Fruit fly (Drosophila melanogaster) whole organism, embryonic: ENCODE results near the gene Larp7.

ENCODE experiments used
- Abd-B ChIP-seq: fragments of 200-800 bp; sonication (Bioruptor generic); optimal IDR thresholded peaks from 2 replicates; lab custom pipeline; 2018; ENCODE audit warnings: missing biosample characterization, mild to moderate bottlenecking, missing genetic modification characterization, moderate library complexity
- Adf1 ChIP-seq: fragments of 200-800 bp; sonication (Bioruptor generic); IDR thresholded peaks from 2 replicates; pipeline ENCODE4 v1.3.6; 2022; ENCODE audit warnings: missing biosample characterization, missing genetic modification characterization
- Atf6 ChIP-seq: fragments of 200-800 bp; sonication (Bioruptor generic); IDR thresholded peaks from 2 replicates; pipeline ENCODE4 v1.3.6; 2022; ENCODE audit warnings: missing biosample characterization, missing genetic modification characterization
- Bteb2 ChIP-seq: fragments of 200-800 bp; sonication (Bioruptor generic); optimal IDR thresholded peaks from 2 replicates; lab custom pipeline; 2016; ENCODE audit warnings: missing biosample characterization, missing genetic modification characterization
- CG10979 ChIP-seq: fragments of 200-800 bp; sonication (Bioruptor generic); optimal IDR thresholded peaks from 2 replicates; lab custom pipeline; 2018; ENCODE audit warnings: missing biosample characterization, mild to moderate bottlenecking, missing genetic modification characterization, moderate library complexity
- CG11085 ChIP-seq: fragments of 200-800 bp; sonication (Bioruptor generic); IDR thresholded peaks from 2 replicates; pipeline ENCODE4 v1.3.6; 2022; ENCODE audit warnings: missing biosample characterization, missing genetic modification characterization
- CG13287 ChIP-seq: fragments of 200-800 bp; sonication (Bioruptor generic); IDR thresholded peaks from 2 replicates; pipeline ENCODE4 v1.3.6; 2022; ENCODE audit warnings: missing biosample characterization, missing genetic modification characterization; ENCODE audit not compliant: partially characterized antibody
- CG15011 ChIP-seq: fragments of 200-800 bp; sonication (Bioruptor generic); optimal IDR thresholded peaks from 3 replicates; lab custom pipeline; 2018; ENCODE audit warnings: missing biosample characterization, mild to moderate bottlenecking, missing genetic modification characterization
- CG17829 ChIP-seq: fragments of 200-800 bp; optimal IDR thresholded peaks from 2 replicates; lab custom pipeline; 2019; ENCODE audit warnings: missing biosample characterization, mild to moderate bottlenecking, missing genetic modification characterization, moderate library complexity
- CG1832 ChIP-seq: fragments of 200-800 bp; sonication (Bioruptor generic); optimal IDR thresholded peaks from 2 replicates; lab custom pipeline; 2017; ENCODE audit warnings: missing biosample characterization, mild to moderate bottlenecking, missing genetic modification characterization, inconsistent platforms
- CG2678 ChIP-seq: fragments of 200-800 bp; sonication (Bioruptor generic); optimal IDR thresholded peaks from 3 replicates; lab custom pipeline; 2019; ENCODE audit warnings: missing biosample characterization, mild to moderate bottlenecking, missing genetic modification characterization, moderate library complexity
- CG3065 ChIP-seq: fragments of 200-800 bp; sonication (Bioruptor generic); optimal IDR thresholded peaks from 2 replicates; lab custom pipeline; 2016; ENCODE audit warnings: missing biosample characterization, missing genetic modification characterization
- CG31441 ChIP-seq: fragments of 200-800 bp; sonication (Bioruptor generic); IDR thresholded peaks from 2 replicates; pipeline ENCODE4 v1.3.6; 2022; ENCODE audit warnings: missing biosample characterization, missing genetic modification characterization
- CG4360 ChIP-seq: fragments of 200-800 bp; sonication (Bioruptor generic); IDR thresholded peaks from 2 replicates; pipeline ENCODE4 v1.3.6; 2022; ENCODE audit warnings: missing biosample characterization, missing genetic modification characterization
- CG5245 ChIP-seq: fragments of 200-800 bp; sonication (Bioruptor generic); optimal IDR thresholded peaks from 3 replicates; lab custom pipeline; 2016; ENCODE audit warnings: missing biosample characterization, missing genetic modification characterization
- CG7556 ChIP-seq: fragments of 200-800 bp; sonication (Bioruptor generic); optimal IDR thresholded peaks from 2 replicates; lab custom pipeline; 2017; ENCODE audit warnings: missing biosample characterization, mild to moderate bottlenecking, missing genetic modification characterization
- CG8089 ChIP-seq: fragments of 200-800 bp; sonication (Bioruptor generic); optimal IDR thresholded peaks from 3 replicates; lab custom pipeline; 2016; ENCODE audit warnings: missing biosample characterization, missing genetic modification characterization
- CG8281 ChIP-seq: fragments of 200-800 bp; sonication (Bioruptor generic); optimal IDR thresholded peaks from 2 replicates; lab custom pipeline; 2018; ENCODE audit warnings: missing biosample characterization, mild to moderate bottlenecking, missing genetic modification characterization, moderate library complexity
- CG8359 ChIP-seq: fragments of 200-800 bp; sonication (Bioruptor generic); optimal IDR thresholded peaks from 2 replicates; lab custom pipeline; 2017; ENCODE audit warnings: missing biosample characterization, mild to moderate bottlenecking, missing genetic modification characterization, borderline replicate concordance
- CG9797 ChIP-seq: fragments of 200-800 bp; sonication (Bioruptor generic); optimal IDR thresholded peaks from 3 replicates; lab custom pipeline; 2018; ENCODE audit warnings: missing biosample characterization, mild to moderate bottlenecking, missing genetic modification characterization
- Doc3 ChIP-seq: fragments of 200-800 bp; sonication (Bioruptor generic); IDR thresholded peaks from 3 replicates; pipeline ENCODE4 v1.3.6; 2022; ENCODE audit warnings: missing biosample characterization, missing genetic modification characterization; ENCODE audit not compliant: partially characterized antibody
- E2f2 ChIP-seq: fragments of 200-800 bp; sonication (Bioruptor generic); IDR thresholded peaks from 2 replicates; pipeline ENCODE4 v1.3.6; 2022; ENCODE audit warnings: missing biosample characterization, missing genetic modification characterization
- Ets65A ChIP-seq: fragments of 200-800 bp; sonication (Bioruptor generic); peaks from one replicate; lab custom pipeline; 2016; ENCODE audit warnings: missing biosample characterization, missing genetic modification characterization
- HLH4C ChIP-seq: fragments of 200-800 bp; sonication (Bioruptor generic); IDR thresholded peaks from 3 replicates; pipeline ENCODE4 v1.3.6; 2022; ENCODE audit warnings: missing biosample characterization, missing genetic modification characterization; ENCODE audit not compliant: partially characterized antibody
- Neu2 ChIP-seq: fragments of 200-800 bp; sonication (Bioruptor generic); optimal IDR thresholded peaks from 3 replicates; lab custom pipeline; 2016; ENCODE audit warnings: missing biosample characterization, missing genetic modification characterization, borderline replicate concordance
- Nf-YB ChIP-seq: fragments of 200-800 bp; sonication (Bioruptor generic); optimal IDR thresholded peaks from 3 replicates; lab custom pipeline; 2019; ENCODE audit warnings: missing biosample characterization, mild to moderate bottlenecking, missing genetic modification characterization, moderate library complexity
- NfI ChIP-seq: fragments of 200-800 bp; sonication (Bioruptor generic); optimal IDR thresholded peaks from 3 replicates; lab custom pipeline; 2018; ENCODE audit warnings: missing biosample characterization, mild to moderate bottlenecking, missing genetic modification characterization, moderate library complexity
- Scr ChIP-seq: fragments of 200-800 bp; sonication (Bioruptor generic); IDR thresholded peaks from 2 replicates; pipeline ENCODE4 v1.3.6; 2022; ENCODE audit warnings: missing biosample characterization, missing genetic modification characterization; ENCODE audit not compliant: partially characterized antibody
- Spps ChIP-seq: fragments of 200-800 bp; sonication (Bioruptor generic); optimal IDR thresholded peaks from 2 replicates; lab custom pipeline; 2018; ENCODE audit warnings: missing biosample characterization, mild to moderate bottlenecking, missing genetic modification characterization
- Ssrp ChIP-seq: fragments of 200-800 bp; sonication (Bioruptor generic); optimal IDR thresholded peaks from 2 replicates; lab custom pipeline; 2018; ENCODE audit warnings: missing biosample characterization, mild to moderate bottlenecking, missing genetic modification characterization, moderate library complexity
- abd-A ChIP-seq: fragments of 200-800 bp; sonication (Bioruptor generic); optimal IDR thresholded peaks from 3 replicates; lab custom pipeline; 2019; ENCODE audit warnings: missing biosample characterization, mild to moderate bottlenecking, missing genetic modification characterization, moderate library complexity
- btn ChIP-seq: fragments of 200-800 bp; sonication (Bioruptor generic); optimal IDR thresholded peaks from 2 replicates; lab custom pipeline; 2016; ENCODE audit warnings: missing biosample characterization, missing genetic modification characterization
- croc ChIP-seq: fragments of 200-800 bp; sonication (Bioruptor generic); conservative IDR thresholded peaks from 3 replicates; pipeline ENCODE4 v1.3.6; 2022; ENCODE audit warnings: missing biosample characterization, missing genetic modification characterization
- gcm ChIP-seq: fragments of 200-800 bp; sonication (Bioruptor generic); optimal IDR thresholded peaks from 2 replicates; lab custom pipeline; 2019; ENCODE audit warnings: missing biosample characterization, mild to moderate bottlenecking, missing genetic modification characterization, moderate library complexity
- gt ChIP-seq: fragments of 200-800 bp; sonication (Bioruptor generic); IDR thresholded peaks from 2 replicates; pipeline ENCODE4 v1.3.6; 2022; ENCODE audit warnings: missing biosample characterization, missing genetic modification characterization
- hb ChIP-seq: fragments of 200-800 bp; sonication (Bioruptor generic); IDR thresholded peaks from 3 replicates; pipeline ENCODE4 v1.3.6; 2022; ENCODE audit warnings: missing biosample characterization, missing genetic modification characterization; ENCODE audit not compliant: partially characterized antibody
- her ChIP-seq: fragments of 200-800 bp; sonication (Bioruptor generic); optimal IDR thresholded peaks from 2 replicates; lab custom pipeline; 2016; ENCODE audit warnings: missing biosample characterization, missing genetic modification characterization
- kni ChIP-seq: fragments of 200-800 bp; sonication (Bioruptor generic); optimal IDR thresholded peaks from 3 replicates; lab custom pipeline; 2017; ENCODE audit warnings: mild to moderate bottlenecking, missing biosample characterization, missing genetic modification reagents, missing genetic modification characterization
- knrl ChIP-seq: fragments of 200-800 bp; sonication (Bioruptor generic); IDR thresholded peaks from 3 replicates; pipeline ENCODE4 v1.3.6; 2022; ENCODE audit warnings: missing biosample characterization, missing genetic modification characterization; ENCODE audit not compliant: partially characterized antibody
- mam ChIP-seq: fragments of 200-800 bp; sonication (Bioruptor generic); optimal IDR thresholded peaks from 3 replicates; lab custom pipeline; 2016; ENCODE audit warnings: missing biosample characterization, missing genetic modification characterization
- pita ChIP-seq: fragments of 200-800 bp; sonication (Bioruptor generic); optimal IDR thresholded peaks from 2 replicates; lab custom pipeline; 2017; ENCODE audit warnings: missing biosample characterization, mild to moderate bottlenecking, missing genetic modification characterization
- ro ChIP-seq: fragments of 200-800 bp; sonication (Bioruptor generic); IDR thresholded peaks from 2 replicates; pipeline ENCODE4 v1.3.6; 2022; ENCODE audit warnings: missing biosample characterization, missing genetic modification characterization
- salm ChIP-seq: fragments of 200-800 bp; sonication (Bioruptor generic); optimal IDR thresholded peaks from 2 replicates; lab custom pipeline; 2018; ENCODE audit warnings: missing biosample characterization, mild to moderate bottlenecking, missing genetic modification characterization
- sim ChIP-seq: fragments of 200-800 bp; sonication (Bioruptor generic); IDR thresholded peaks from 2 replicates; pipeline ENCODE4 v1.3.6; 2022; ENCODE audit warnings: missing biosample characterization, missing genetic modification characterization
- sna ChIP-seq: fragments of 200-800 bp; sonication (Bioruptor generic); IDR thresholded peaks from 2 replicates; pipeline ENCODE4 v1.3.6; 2022; ENCODE audit warnings: missing biosample characterization, missing genetic modification characterization; ENCODE audit not compliant: partially characterized antibody
- sob ChIP-seq: fragments of 200-800 bp; sonication (Bioruptor generic); IDR thresholded peaks from 2 replicates; pipeline ENCODE4 v1.3.6; 2022; ENCODE audit warnings: missing biosample characterization, missing genetic modification characterization
- sqz ChIP-seq: fragments of 200-800 bp; sonication (Bioruptor generic); optimal IDR thresholded peaks from 3 replicates; lab custom pipeline; 2018; ENCODE audit warnings: missing biosample characterization, mild to moderate bottlenecking, missing genetic modification characterization
- vnd ChIP-seq: fragments of 200-800 bp; sonication (Bioruptor generic); IDR thresholded peaks from 3 replicates; pipeline ENCODE4 v1.3.6; 2022; ENCODE audit warnings: missing biosample characterization, missing genetic modification characterization; ENCODE audit not compliant: partially characterized antibody
- zen ChIP-seq: fragments of 200-800 bp; sonication (Bioruptor generic); optimal IDR thresholded peaks from 3 replicates; lab custom pipeline; 2018; ENCODE audit warnings: missing biosample characterization, mild to moderate bottlenecking, missing genetic modification characterization, moderate library complexity

The Larp7 gene

DNA sequence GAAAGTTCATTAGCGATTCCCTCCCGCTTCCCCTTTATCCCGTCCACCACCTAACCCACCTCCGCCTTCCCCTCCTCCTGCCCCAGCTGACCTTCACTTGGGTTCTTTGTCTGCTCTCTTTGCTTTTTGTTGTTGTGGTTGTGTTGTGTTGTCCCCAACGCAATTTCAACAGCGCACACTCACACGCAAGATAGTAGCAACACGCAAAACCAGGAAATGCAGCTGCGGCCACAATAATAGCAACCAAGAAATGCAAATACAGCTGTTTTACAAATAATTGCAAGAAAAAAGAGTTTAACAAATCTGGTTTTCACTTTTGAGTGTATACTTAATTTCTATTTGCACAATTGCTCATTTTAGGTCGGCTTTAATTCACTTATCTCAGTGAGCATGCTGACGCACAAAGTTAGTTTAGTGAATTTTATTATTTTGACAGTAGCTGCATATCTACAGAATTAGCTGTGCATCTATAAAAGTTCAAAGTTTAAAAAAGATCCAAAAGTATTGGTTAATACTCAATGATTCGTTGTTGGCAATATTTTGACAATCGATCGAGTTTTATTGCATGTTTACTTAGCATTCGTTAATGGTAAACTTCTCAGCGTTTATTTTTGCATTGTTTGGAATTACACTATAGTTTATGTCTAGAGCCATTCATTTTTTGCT, 7.7 kb downstream of the Larp7 start (continued):
- TF ChIP-seq Atf6 (GFP tag; lab: Robert Waterston, UW) (no peak), CG4360 (GFP tag; lab: Robert Waterston, UW) (peak; percentile 25; the same call in 1 of the 2 replicates), mam (GFP tag; lab: Kevin White, UChicago) (no peak), CG1832 (GFP tag; lab: Kevin White, UChicago) (no peak), CG9797 (GFP tag; lab: Kevin White, UChicago) (no peak), Neu2 (GFP tag; lab: Kevin White, UChicago) (no peak), CG13287 (GFP tag; lab: Robert Waterston, UW) (no peak), Nf-YB (no peak), CG17829 (tag; lab: Kevin White, UChicago) (no peak), CG7556 (GFP tag; lab: Kevin White, UChicago) (peak; percentile 4), NfI (no peak), CG8089 (GFP tag; lab: Kevin White, UChicago) (no peak), CG15011 (no peak), E2f2 (GFP tag; lab: Robert Waterston, UW) (no peak), croc (GFP tag; lab: Robert Waterston, UW) (no peak; the same call in 2 of the 3 replicates), abd-A (tag; lab: Kevin White, UChicago) (no peak), zen (tag; lab: Kevin White, UChicago) (no peak), Abd-B (no peak), sob (GFP tag; lab: Robert Waterston, UW) (0 out of 2 replicates have a peak, but pooled peaks have one; percentile 33), CG8281 (tag; lab: Kevin White, UChicago) (no peak), Ssrp (tag; lab: Kevin White, UChicago) (no peak), CG2678 (tag; lab: Kevin White, UChicago) (peak; percentile 34), Adf1 (GFP tag; lab: Robert Waterston, UW) (no peak), CG11085 (GFP tag; lab: Robert Waterston, UW) (no peak), salm (tag; lab: Kevin White, UChicago) (no peak), Ets65A (GFP tag; lab: Kevin White, UChicago) (peak; percentile 85), Scr (no peak), knrl (no peak), hb (GFP tag; lab: Robert Waterston, UW) (no peak), btn (GFP tag; lab: Kevin White, UChicago) (peak; percentile 27), CG31441 (GFP tag; lab: Robert Waterston, UW) (no peak), HLH4C (GFP tag; lab: Robert Waterston, UW) (no peak), gt (no peak), CG8359 (GFP tag; lab: Kevin White, UChicago) (no peak), CG5245 (no peak), Doc3 (GFP tag; lab: Robert Waterston, UW) (no peak), CG3065 (GFP tag; lab: Kevin White, UChicago) (no peak), CG10979 (peak; percentile 34), pita (GFP tag; lab: Kevin White, UChicago) (no peak), sim (no peak), ro (no peak), Bteb2 (GFP tag; lab: Kevin White, UChicago) (no peak), gcm (no peak), her (GFP tag; lab: Kevin White, UChicago) (no peak), sna (no peak), vnd (no peak), Spps (tag; lab: Kevin White, UChicago) (no peak), kni (GFP tag; lab: Kevin White, UChicago) (no peak), sqz (GFP tag; lab: Kevin White, UChicago) (no peak)
